Worm (Caenorhabditis elegans) whole organism, L4/young adult: ENCODE data around the gene F09E10.5.

Experiments
- W03F9.2 ChIP-seq: fragments of 150-350 bp; optimal IDR thresholded peaks from 2 replicates; lab custom pipeline; 2014; ENCODE audit warnings: missing biosample characterization, missing genetic modification characterization
- dao-5 ChIP-seq: sonication (generic microtip); optimal IDR thresholded peaks from 2 replicates; lab custom pipeline; 2016; ENCODE audit warnings: missing genotype, missing genetic modification characterization, moderate library complexity, missing compliant biosample characterization
- him-1 ChIP-seq: sonication (generic microtip); optimal IDR thresholded peaks from 2 replicates; lab custom pipeline; 2016; ENCODE audit warnings: missing genotype, missing genetic modification reagents, missing genetic modification characterization, missing compliant biosample characterization

DNA sequence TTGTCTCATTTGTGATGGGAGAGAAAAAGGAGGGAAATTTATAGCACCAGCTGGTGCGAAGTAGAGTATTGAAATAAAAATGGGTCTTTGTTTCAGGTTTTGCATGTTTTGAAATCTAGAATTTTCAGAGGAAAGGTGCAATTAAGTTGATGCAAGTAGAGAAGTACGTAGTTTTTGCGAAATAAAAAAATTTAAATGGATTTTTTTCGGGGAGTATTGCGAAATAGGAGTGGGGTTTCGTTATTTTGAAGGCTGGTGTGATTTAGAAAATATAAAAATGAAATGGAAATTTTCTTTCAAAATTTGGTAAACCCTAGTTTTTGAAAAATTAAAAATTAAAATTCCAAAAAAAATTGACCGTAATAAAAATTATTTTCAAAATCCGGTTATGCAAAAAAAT, 34.0 kb upstream of the F09E10.5 start:
- TF ChIP-seq W03F9.2 (no peak), him-1 (tag; lab: Kevin White, UChicago) (no peak), dao-5 (tag; lab: Kevin White, UChicago) (no peak)
